Worm (Caenorhabditis elegans) whole organism, L4 larva: ENCODE measurements around the gene npp-24.

Experiments
- F37D6.2 ChIP-seq: sonication (generic microtip); optimal IDR thresholded peaks from 2 replicates; lab custom pipeline; 2016; ENCODE audit warnings: mild to moderate bottlenecking, missing genetic modification characterization, missing compliant biosample characterization
- Y48G9A.11 ChIP-seq: fragments of 200-800 bp; sonication (Bioruptor generic); IDR thresholded peaks from 2 replicates; pipeline ENCODE4 v1.3.6; 2022; ENCODE audit warnings: missing genetic modification reagents, missing genetic modification characterization, missing compliant biosample characterization
- ZK546.5 ChIP-seq, 2 experiments: sonication (generic microtip); optimal IDR thresholded peaks; 2 replicates each; lab custom pipeline; 2017; ENCODE audit warnings: missing biosample characterization in 2 of 2, missing genetic modification characterization in 2 of 2
- aha-1 ChIP-seq: fragments of 150-350 bp; peaks from one replicate; lab custom pipeline; 2014; ENCODE audit warnings: missing biosample characterization, missing genetic modification characterization
- arid-1 ChIP-seq: fragments of 200-800 bp; sonication (Bioruptor generic); conservative IDR thresholded peaks from 2 replicates; pipeline ENCODE4 v1.3.6; 2022; ENCODE audit warnings: missing genetic modification reagents, missing genetic modification characterization, missing compliant biosample characterization
- attf-4 ChIP-seq: sonication (generic microtip); optimal IDR thresholded peaks from 3 replicates; lab custom pipeline; 2017; ENCODE audit warnings: missing biosample characterization, missing genetic modification characterization
- ceh-20 ChIP-seq: fragments of 200-800 bp; sonication (Bioruptor generic); IDR thresholded peaks from 2 replicates; pipeline ENCODE4 v1.3.6; 2022; ENCODE audit warnings: missing genetic modification reagents, missing genetic modification characterization, missing compliant biosample characterization
- ceh-28 ChIP-seq: fragments of 150-350 bp; optimal IDR thresholded peaks from 2 replicates; lab custom pipeline; 2014; ENCODE audit warnings: missing biosample characterization, missing genetic modification reagents, missing genetic modification characterization
- ceh-44 ChIP-seq: fragments of 200-800 bp; sonication (Bioruptor generic); IDR thresholded peaks from 2 replicates; pipeline ENCODE4 v1.3.6; 2022; ENCODE audit warnings: missing genetic modification reagents, missing genetic modification characterization, missing compliant biosample characterization
- cey-2 ChIP-seq: sonication (generic microtip); optimal IDR thresholded peaks from 3 replicates; lab custom pipeline; 2017; ENCODE audit warnings: missing genetic modification characterization, mild to moderate bottlenecking, missing compliant biosample characterization, antibody characterized with exemption, borderline replicate concordance; ENCODE audit not compliant: insufficient read depth
- dmd-9 ChIP-seq: fragments of 200-800 bp; sonication (Bioruptor generic); IDR thresholded peaks from 2 replicates; pipeline ENCODE4 v1.3.6; 2022; ENCODE audit warnings: missing genetic modification reagents, missing genetic modification characterization, missing compliant biosample characterization
- hlh-11 ChIP-seq: fragments of 200-800 bp; sonication (Bioruptor generic); optimal IDR thresholded peaks from 2 replicates; lab custom pipeline; 2018; ENCODE audit warnings: mild to moderate bottlenecking, missing genetic modification characterization, missing compliant biosample characterization
- hlh-30 ChIP-seq: sonication (generic microtip); optimal IDR thresholded peaks from 2 replicates; lab custom pipeline; 2017; ENCODE audit warnings: antibody characterized with exemption, mild to moderate bottlenecking, missing genetic modification characterization, missing compliant biosample characterization; ENCODE audit not compliant: insufficient read depth
- hmg-1.1 ChIP-seq: fragments of 200-800 bp; sonication (Bioruptor generic); IDR thresholded peaks from 2 replicates; pipeline ENCODE4 v1.3.6; 2022; ENCODE audit warnings: missing genetic modification reagents, missing genetic modification characterization, missing compliant biosample characterization
- jun-1 ChIP-seq: fragments of 150-350 bp; optimal IDR thresholded peaks from 2 replicates; lab custom pipeline; 2014; ENCODE audit warnings: missing biosample characterization, missing genetic modification reagents, missing genetic modification characterization
- lim-7 ChIP-seq: fragments of 200-800 bp; sonication (Bioruptor generic); IDR thresholded peaks from 2 replicates; pipeline ENCODE4 v1.3.6; 2022; ENCODE audit warnings: missing genetic modification characterization, missing compliant biosample characterization
- madf-5 ChIP-seq, 2 experiments: fragments of 200-800 bp; sonication (Bioruptor generic); IDR thresholded peaks; 2 replicates each; pipeline ENCODE4 v1.3.6; 2022; ENCODE audit warnings: missing compliant biosample characterization in 2 of 2, missing genetic modification characterization in 2 of 2
- mep-1 ChIP-seq: fragments of 150-350 bp; sonication (generic microtip); optimal IDR thresholded peaks from 3 replicates; lab custom pipeline; 2014; ENCODE audit warnings: missing biosample characterization, missing genetic modification characterization
- nhr-10 ChIP-seq: fragments of 150-350 bp; optimal IDR thresholded peaks from 2 replicates; lab custom pipeline; 2014; ENCODE audit warnings: missing biosample characterization, missing genetic modification characterization
- nhr-11 ChIP-seq: fragments of 150-350 bp; optimal IDR thresholded peaks from 2 replicates; lab custom pipeline; 2014; ENCODE audit warnings: missing biosample characterization, missing genetic modification characterization
- nhr-111 ChIP-seq: fragments of 200-800 bp; sonication (Bioruptor generic); optimal IDR thresholded peaks from 2 replicates; lab custom pipeline; 2018; ENCODE audit warnings: mild to moderate bottlenecking, missing genetic modification characterization, missing compliant biosample characterization
- nhr-25 ChIP-seq: sonication (generic microtip); optimal IDR thresholded peaks from 2 replicates; lab custom pipeline; 2017; ENCODE audit warnings: missing genetic modification characterization, mild to moderate bottlenecking, missing compliant biosample characterization, antibody characterized with exemption, moderate library complexity, borderline replicate concordance; ENCODE audit not compliant: insufficient read depth
- nhr-28 ChIP-seq: fragments of 150-350 bp; optimal IDR thresholded peaks from 2 replicates; lab custom pipeline; 2014; ENCODE audit warnings: missing biosample characterization, missing genetic modification characterization
- nhr-6 ChIP-seq: fragments of 150-350 bp; optimal IDR thresholded peaks from 2 replicates; lab custom pipeline; 2014; ENCODE audit warnings: missing biosample characterization, missing genetic modification characterization
- nhr-76 ChIP-seq: fragments of 150-350 bp; optimal IDR thresholded peaks from 2 replicates; lab custom pipeline; 2014; ENCODE audit warnings: missing biosample characterization, missing genetic modification characterization
- nhr-77 ChIP-seq: fragments of 150-350 bp; optimal IDR thresholded peaks from 2 replicates; lab custom pipeline; 2014; ENCODE audit warnings: missing biosample characterization, missing genetic modification characterization
- php-3 ChIP-seq: fragments of 200-800 bp; sonication (Bioruptor generic); IDR thresholded peaks from 2 replicates; pipeline ENCODE4 v1.3.6; 2022; ENCODE audit warnings: missing genetic modification reagents, missing genetic modification characterization, missing compliant biosample characterization
- rbr-2 ChIP-seq: sonication (generic microtip); optimal IDR thresholded peaks from 2 replicates; lab custom pipeline; 2016; ENCODE audit warnings: missing genotype, missing genetic modification characterization, missing compliant biosample characterization
- set-16 ChIP-seq: fragments of 200-800 bp; sonication (Bioruptor generic); IDR thresholded peaks from 2 replicates; pipeline ENCODE4 v1.3.6; 2022; ENCODE audit warnings: missing genetic modification reagents, missing genetic modification characterization, missing compliant biosample characterization
- skn-1 ChIP-seq: fragments of 150-350 bp; optimal IDR thresholded peaks from 2 replicates; lab custom pipeline; 2014; ENCODE audit warnings: missing biosample characterization, missing genetic modification characterization
- snpc-4 ChIP-seq: fragments of 150-350 bp; optimal IDR thresholded peaks from 2 replicates; lab custom pipeline; 2014; ENCODE audit warnings: missing biosample characterization, missing genetic modification characterization
- spr-1 ChIP-seq: sonication (generic microtip); optimal IDR thresholded peaks from 2 replicates; lab custom pipeline; 2016; ENCODE audit warnings: mild to moderate bottlenecking, missing genetic modification characterization, missing compliant biosample characterization
- tra-1 ChIP-seq: fragments of 200-800 bp; sonication (Bioruptor generic); IDR thresholded peaks from 2 replicates; pipeline ENCODE4 v1.3.6; 2022; ENCODE audit warnings: missing genetic modification reagents, missing genetic modification characterization, missing compliant biosample characterization
- unc-62 ChIP-seq, 3 experiments: fragments of 150-350 bp in 1 of 3; sonication (generic microtip); optimal IDR thresholded peaks in 2 of 3; peaks in 1 of 3; 1 replicate in 1 of 3; 2 replicates in 2 of 3; lab custom pipeline; 2014 to 2017; ENCODE audit warnings: missing biosample characterization in 3 of 3, missing genetic modification characterization in 3 of 3, missing genetic modification reagents in 3 of 3, missing genotype in 1 of 3
- zag-1 ChIP-seq: fragments of 150-350 bp; optimal IDR thresholded peaks from 2 replicates; lab custom pipeline; 2014; ENCODE audit warnings: missing biosample characterization, missing genetic modification characterization
- zip-2 ChIP-seq: fragments of 150-350 bp; optimal IDR thresholded peaks from 2 replicates; lab custom pipeline; 2014; ENCODE audit warnings: missing biosample characterization, missing genetic modification characterization
- ztf-11 ChIP-seq: fragments of 150-350 bp; optimal IDR thresholded peaks from 2 replicates; lab custom pipeline; 2014; ENCODE audit warnings: missing biosample characterization, missing genetic modification characterization

The npp-24 gene

ce11 chrII:5474946-5475345 lies 30.7 kb upstream of the npp-24 start, which contains the start of gene ilcr-2:
ilcr-2 (plus strand) TSS chrII:5475246.
- TF ChIP-seq aha-1 (tag; lab: Kevin White, UChicago), result no peak
- no peak for TF ChIP-seq ceh-28 (tag; lab: Kevin White, UChicago)
- no peak for TF ChIP-seq set-16 (GFP tag; lab: Robert Waterston, UW)
- TF ChIP-seq nhr-6 (tag; lab: Kevin White, UChicago), result no peak
- TF ChIP-seq zag-1 (tag; lab: Kevin White, UChicago), result no peak
- no peak for TF ChIP-seq unc-62 (GFP tag; optimal IDR thresholded peaks at IDR 0.05 in 1 of 2; lab: Kevin White, UChicago)
- TF ChIP-seq unc-62 (tag; optimal IDR thresholded peaks at IDR 0.05; lab: Kevin White, UChicago), result no peak
- no peak for TF ChIP-seq ceh-20 (GFP tag; lab: Robert Waterston, UW)
- TF ChIP-seq snpc-4, result no peak
- TF ChIP-seq madf-5 (GFP tag; IDR thresholded peaks at IDR 0.05; lab: Robert Waterston, UW), result no peak

ce11 chrII:5478318-5478717 lies 27.4 kb upstream of the npp-24 start, which contains the start of gene F56D1.1:
F56D1.1 (plus strand) TSS chrII:5478618.
- TF ChIP-seq aha-1 (tag; lab: Kevin White, UChicago) (no peak), lim-7 (GFP tag; lab: Robert Waterston, UW) (no peak), skn-1 (tag; lab: Kevin White, UChicago) (no peak), spr-1 (tag; lab: Kevin White, UChicago) (no peak), nhr-77 (no peak), nhr-76 (tag; lab: Kevin White, UChicago) (no peak), ceh-28 (tag; lab: Kevin White, UChicago) (no peak), Y48G9A.11 (GFP tag; lab: Robert Waterston, UW) (no peak), arid-1 (GFP tag; lab: Robert Waterston, UW) (no peak), zip-2 (tag; lab: Kevin White, UChicago) (no peak)

- TF ChIP-seq hmg-1.1, result no peak
- TF ChIP-seq nhr-10 (tag; lab: Kevin White, UChicago), result no peak
- TF ChIP-seq unc-62 (GFP tag; optimal IDR thresholded peaks at IDR 0.05 in 1 of 2; lab: Kevin White, UChicago), result peak in 1 of 2 experiments; percentile 98
- TF ChIP-seq unc-62 (tag; optimal IDR thresholded peaks at IDR 0.05; lab: Kevin White, UChicago), result no peak
These were observed 23.7 kb upstream of the npp-24 start, which contains the start of gene cal-8 for ce11 chrII:5481982-5482381. cal-8 (minus strand) TSS chrII:5482041.

- no peak for TF ChIP-seq ceh-20 (GFP tag; lab: Robert Waterston, UW)
- TF ChIP-seq mep-1, result no peak
- no peak for TF ChIP-seq nhr-77
- TF ChIP-seq tra-1, result no peak
- no peak for TF ChIP-seq nhr-76 (tag; lab: Kevin White, UChicago)
- no peak for TF ChIP-seq nhr-111 (GFP tag; lab: Kevin White, UChicago)
- no peak for TF ChIP-seq dmd-9
- no peak for TF ChIP-seq hmg-1.1
These were observed 17.8 kb upstream of the npp-24 start, which contains the start of gene nep-5 for ce11 chrII:5487844-5488243. nep-5 (plus strand) TSS chrII:5488144.

ce11 chrII:5494405-5494804 lies 11.3 kb upstream of the npp-24 start, which contains the start of gene F12A10.6:
F12A10.6 (minus strand) TSS chrII:5494505.
- TF ChIP-seq jun-1 (tag; lab: Kevin White, UChicago) (no peak), attf-4 (no peak), hlh-30 (tag; lab: Kevin White, UChicago) (no peak)

ce11 chrII:5496375-5496774 lies 9.3 kb upstream of the npp-24 start, which contains the start of gene F12A10.1:
F12A10.1 (plus strand) TSS chrII:5496540.
- TF ChIP-seq hlh-30 (tag; lab: Kevin White, UChicago) (no peak), hlh-11 (peak; percentile 30), ceh-44 (GFP tag; lab: Robert Waterston, UW) (no peak), nhr-28 (tag; lab: Kevin White, UChicago) (peak; percentile 77), ZK546.5 (tag; optimal IDR thresholded peaks at IDR 0.05; lab: Kevin White, UChicago) (no peak), rbr-2 (tag; lab: Kevin White, UChicago) (no peak), nhr-111 (GFP tag; lab: Kevin White, UChicago) (no peak), F37D6.2 (no peak), cey-2 (tag; lab: Kevin White, UChicago) (no peak), ztf-11 (tag; lab: Kevin White, UChicago) (no peak), php-3 (GFP tag; lab: Robert Waterston, UW) (no peak), nhr-25 (no peak), nhr-11 (tag; lab: Kevin White, UChicago) (no peak)
- TF ChIP-seq, all 104 proteins: peak for 2
